Worm (Caenorhabditis elegans) whole organism, L2 larva: Measurements from ENCODE around the gene F39G3.2.
"Not testable (repeated sequence)": the region's sequence is repeated elsewhere in the genome, so short reads cannot be mapped to it uniquely, and the experiment has no call there.

Experiments
- C34F6.9 ChIP-seq: fragments of 150-350 bp; optimal IDR thresholded peaks from 2 replicates; lab custom pipeline; 2014; ENCODE audit warnings: missing biosample characterization, missing genetic modification characterization
- F13H6.1 ChIP-seq: sonication (generic microtip); optimal IDR thresholded peaks from 2 replicates; lab custom pipeline; 2016; ENCODE audit warnings: missing genetic modification characterization, missing compliant biosample characterization
- R02D3.7 ChIP-seq: fragments of 150-350 bp; optimal IDR thresholded peaks from 2 replicates; lab custom pipeline; 2014; ENCODE audit warnings: missing biosample characterization, missing genetic modification characterization
- Y55F3AM.14 ChIP-seq: fragments of 200-800 bp; sonication (Bioruptor generic); optimal IDR thresholded peaks from 2 replicates; lab custom pipeline; 2018; ENCODE audit warnings: mild to moderate bottlenecking, missing genetic modification characterization, missing compliant biosample characterization
- ZK546.5 ChIP-seq: sonication (generic microtip); optimal IDR thresholded peaks from 2 replicates; lab custom pipeline; 2017; ENCODE audit warnings: missing biosample characterization, missing genetic modification characterization
- alr-1 ChIP-seq: fragments of 150-350 bp; optimal IDR thresholded peaks from 2 replicates; lab custom pipeline; 2014; ENCODE audit warnings: missing biosample characterization, missing genetic modification characterization
- aly-2 ChIP-seq: fragments of 150-350 bp; optimal IDR thresholded peaks from 2 replicates; lab custom pipeline; 2014; ENCODE audit warnings: missing biosample characterization, missing genetic modification characterization
- ceh-16 ChIP-seq: fragments of 150-350 bp; optimal IDR thresholded peaks from 2 replicates; lab custom pipeline; 2014; ENCODE audit warnings: missing biosample characterization, missing genetic modification characterization
- crh-2 ChIP-seq: sonication (generic microtip); optimal IDR thresholded peaks from 2 replicates; lab custom pipeline; 2017; ENCODE audit warnings: missing biosample characterization, missing genetic modification characterization
- dmd-4 ChIP-seq: sonication (generic microtip); optimal IDR thresholded peaks from 2 replicates; lab custom pipeline; 2017; ENCODE audit warnings: missing biosample characterization, missing genetic modification characterization
- fos-1 ChIP-seq: fragments of 150-350 bp; optimal IDR thresholded peaks from 2 replicates; lab custom pipeline; 2014; ENCODE audit warnings: missing biosample characterization, missing genetic modification characterization
- gmeb-1 ChIP-seq: fragments of 150-350 bp; optimal IDR thresholded peaks from 2 replicates; lab custom pipeline; 2014; ENCODE audit warnings: missing biosample characterization, missing genetic modification characterization
- lin-13 ChIP-seq: fragments of 150-350 bp; optimal IDR thresholded peaks from 2 replicates; lab custom pipeline; 2014; ENCODE audit warnings: missing biosample characterization, missing genetic modification reagents, missing genetic modification characterization
- lin-39 ChIP-seq: fragments of 150-350 bp; optimal IDR thresholded peaks from 2 replicates; lab custom pipeline; 2014; ENCODE audit warnings: missing biosample characterization, missing genetic modification reagents, missing genetic modification characterization
- mab-5 ChIP-seq: fragments of 150-350 bp; optimal IDR thresholded peaks from 2 replicates; lab custom pipeline; 2014; ENCODE audit warnings: missing biosample characterization, missing genetic modification characterization
- mdl-1 ChIP-seq, 2 experiments: fragments of 150-350 bp in 1 of 2; sonication (generic microtip) in 1 of 2; optimal IDR thresholded peaks; 2 replicates each; lab custom pipeline; 2017; ENCODE audit warnings: missing biosample characterization in 2 of 2, missing genetic modification characterization in 2 of 2
- nhr-11 ChIP-seq: fragments of 150-350 bp; optimal IDR thresholded peaks from 2 replicates; lab custom pipeline; 2014; ENCODE audit warnings: missing biosample characterization, missing genetic modification characterization
- nhr-12 ChIP-seq: fragments of 150-350 bp; optimal IDR thresholded peaks from 2 replicates; lab custom pipeline; 2014; ENCODE audit warnings: missing biosample characterization, missing genetic modification characterization
- nhr-129 ChIP-seq: fragments of 150-350 bp; optimal IDR thresholded peaks from 2 replicates; lab custom pipeline; 2014; ENCODE audit warnings: missing biosample characterization, missing genetic modification characterization
- nhr-21 ChIP-seq: fragments of 150-350 bp; optimal IDR thresholded peaks from 2 replicates; lab custom pipeline; 2014; ENCODE audit warnings: missing biosample characterization, missing genetic modification characterization
- nhr-6 ChIP-seq: fragments of 150-350 bp; optimal IDR thresholded peaks from 2 replicates; lab custom pipeline; 2014; ENCODE audit warnings: missing biosample characterization, missing genetic modification characterization
- nhr-77 ChIP-seq: fragments of 150-350 bp; optimal IDR thresholded peaks from 2 replicates; lab custom pipeline; 2014; ENCODE audit warnings: missing biosample characterization, missing genetic modification characterization
- peb-1 ChIP-seq: fragments of 150-350 bp; optimal IDR thresholded peaks from 2 replicates; lab custom pipeline; 2014; ENCODE audit warnings: missing biosample characterization, missing genetic modification characterization
- sem-4 ChIP-seq: fragments of 150-350 bp; optimal IDR thresholded peaks from 2 replicates; lab custom pipeline; 2014; ENCODE audit warnings: missing biosample characterization, missing genetic modification reagents, missing genetic modification characterization
- sma-3 ChIP-seq: sonication (generic microtip); optimal IDR thresholded peaks from 2 replicates; lab custom pipeline; 2016; ENCODE audit warnings: missing genetic modification reagents, missing genetic modification characterization, missing compliant biosample characterization
- snpc-4 ChIP-seq: fragments of 150-350 bp; optimal IDR thresholded peaks from 2 replicates; lab custom pipeline; 2014; ENCODE audit warnings: missing biosample characterization, missing genetic modification characterization
- unc-39 ChIP-seq: fragments of 150-350 bp; optimal IDR thresholded peaks from 2 replicates; lab custom pipeline; 2014; ENCODE audit warnings: missing biosample characterization, missing genetic modification characterization
- unc-55 ChIP-seq: fragments of 150-350 bp; sonication (generic microtip); optimal IDR thresholded peaks from 3 replicates; lab custom pipeline; 2014; ENCODE audit warnings: missing biosample characterization, missing genetic modification reagents, missing genetic modification characterization
- unc-62 ChIP-seq: fragments of 150-350 bp; optimal IDR thresholded peaks from 2 replicates; lab custom pipeline; 2014; ENCODE audit warnings: missing biosample characterization, missing genetic modification reagents, missing genetic modification characterization
- ztf-1 ChIP-seq: fragments of 200-800 bp; sonication (Bioruptor generic); conservative IDR thresholded peaks from 2 replicates; pipeline ENCODE4 v1.3.6; 2022; ENCODE audit warnings: missing genetic modification characterization, missing compliant biosample characterization
- ztf-11 ChIP-seq: sonication (generic microtip); optimal IDR thresholded peaks from 2 replicates; lab custom pipeline; 2017; ENCODE audit warnings: missing biosample characterization, missing genetic modification characterization

The F39G3.2 gene

DNA sequence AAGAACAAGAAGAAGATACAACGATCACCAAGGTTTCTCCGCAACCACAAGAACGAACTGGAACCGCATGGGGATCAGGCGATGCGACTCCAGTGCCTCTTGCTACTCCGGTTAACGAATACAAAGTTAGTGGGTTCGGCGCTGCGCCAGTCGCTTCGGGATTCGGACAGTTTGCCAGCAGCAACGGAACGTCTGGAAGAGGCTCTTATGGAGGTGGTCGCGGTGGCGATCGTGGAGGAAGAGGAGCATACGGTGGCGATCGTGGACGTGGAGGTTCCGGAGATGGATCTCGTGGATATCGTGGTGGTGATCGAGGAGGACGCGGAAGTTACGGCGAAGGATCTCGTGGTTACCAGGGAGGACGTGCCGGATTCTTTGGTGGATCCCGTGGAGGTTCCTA, 20.4 kb downstream of the F39G3.2 start:
- no peak for TF ChIP-seq snpc-4 (tag; lab: Kevin White, UChicago)
- no peak for TF ChIP-seq sma-3 (GFP tag; lab: Kevin White, UChicago)
- TF ChIP-seq nhr-11: no peak
- no peak for TF ChIP-seq nhr-12 (tag; lab: Kevin White, UChicago)
- no peak for TF ChIP-seq ztf-11
- TF ChIP-seq ztf-1 (GFP tag; lab: Robert Waterston, UW): no peak
- TF ChIP-seq dmd-4: no peak

DNA sequence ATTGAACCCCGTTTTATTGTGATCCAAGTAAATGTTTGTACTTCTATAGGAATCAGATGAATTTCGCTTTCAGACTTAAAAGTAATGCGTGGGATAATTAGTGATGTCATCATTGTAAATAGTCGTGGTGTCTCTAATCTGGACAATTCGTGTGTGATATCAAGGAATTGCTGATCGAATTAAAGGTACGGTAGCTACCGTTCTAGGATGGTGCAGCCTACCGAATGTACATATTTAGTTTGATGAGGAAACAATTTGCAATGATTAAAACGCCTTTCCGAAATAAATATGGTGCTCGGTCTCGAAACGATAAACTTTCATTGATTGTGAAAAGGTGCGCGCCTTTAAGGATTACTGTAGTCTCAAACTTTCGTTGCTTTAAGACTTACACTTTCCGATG, 20.9 kb downstream of the F39G3.2 start:
- TF ChIP-seq R02D3.7 (no peak), snpc-4 (tag; lab: Kevin White, UChicago) (no peak), F13H6.1 (no peak), nhr-6 (tag; lab: Kevin White, UChicago) (no peak), alr-1 (no peak), unc-62 (GFP tag; lab: Kevin White, UChicago) (no peak)

DNA sequence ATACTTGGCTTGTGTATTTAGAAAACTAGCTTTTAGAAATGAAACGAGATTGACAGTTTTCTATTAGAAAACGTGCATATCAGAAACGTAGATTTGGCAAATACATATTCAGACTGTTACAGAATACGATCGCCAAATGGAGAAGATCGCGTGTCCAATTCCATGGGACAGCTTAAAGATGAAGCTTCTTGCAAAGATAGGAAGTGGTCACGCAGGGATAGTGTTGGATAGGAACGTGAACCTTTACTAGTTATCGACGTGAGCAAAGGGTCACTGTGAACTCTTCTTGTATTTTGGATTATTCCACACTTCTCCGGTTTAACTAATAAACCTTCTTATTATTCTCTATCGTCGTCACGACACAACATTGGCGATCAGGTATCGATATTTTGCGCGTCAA, 23.0 kb downstream of the F39G3.2 start, which contains the start of gene bgnt-1.4:
bgnt-1.4 (plus strand) TSS at position 301 of the 400 bp plus-strand sequence.
- not testable (repeated sequence) for TF ChIP-seq lin-13 (GFP tag; lab: Kevin White, UChicago); mdl-1 (tag; optimal IDR thresholded peaks at IDR 0.05; lab: Kevin White, UChicago); ztf-11

DNA sequence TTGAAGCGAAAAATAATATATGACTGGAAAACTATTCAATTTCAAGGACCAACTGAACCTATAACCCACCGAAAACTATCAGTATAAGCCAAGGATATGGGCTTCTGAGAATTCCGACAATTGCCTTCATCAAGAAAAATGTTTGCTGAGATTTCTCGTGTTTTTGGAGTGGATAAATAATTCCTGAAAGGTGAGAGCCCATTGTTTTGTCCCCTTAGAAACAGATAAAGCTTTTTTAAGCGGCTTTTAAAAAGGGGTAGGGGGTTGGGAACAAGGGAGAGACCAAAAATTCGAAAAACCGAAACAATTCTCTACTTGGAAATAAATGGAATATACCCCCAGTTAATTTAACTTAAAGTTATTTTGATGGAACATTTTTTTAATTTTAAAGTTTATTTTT, 28.9 kb downstream of the F39G3.2 start, which contains the start of gene C18G1.8:
C18G1.8 (minus strand) TSS at position 101 of the 400 bp plus-strand sequence.
- TF ChIP-seq crh-2: no peak
- TF ChIP-seq C34F6.9: no peak
- TF ChIP-seq unc-39 (tag; lab: Kevin White, UChicago): no peak
- no peak for TF ChIP-seq nhr-129
- no peak for TF ChIP-seq gmeb-1 (tag; lab: Kevin White, UChicago)
- no peak for TF ChIP-seq ceh-16 (tag; lab: Kevin White, UChicago)
- no peak for TF ChIP-seq nhr-11
- TF ChIP-seq nhr-21 (tag; lab: Kevin White, UChicago): no peak
- TF ChIP-seq mdl-1 (tag; optimal IDR thresholded peaks at IDR 0.05; lab: Kevin White, UChicago): no peak
- no peak for TF ChIP-seq ZK546.5 (tag; lab: Kevin White, UChicago)
- TF ChIP-seq, all 48 proteins: peak for 0

DNA sequence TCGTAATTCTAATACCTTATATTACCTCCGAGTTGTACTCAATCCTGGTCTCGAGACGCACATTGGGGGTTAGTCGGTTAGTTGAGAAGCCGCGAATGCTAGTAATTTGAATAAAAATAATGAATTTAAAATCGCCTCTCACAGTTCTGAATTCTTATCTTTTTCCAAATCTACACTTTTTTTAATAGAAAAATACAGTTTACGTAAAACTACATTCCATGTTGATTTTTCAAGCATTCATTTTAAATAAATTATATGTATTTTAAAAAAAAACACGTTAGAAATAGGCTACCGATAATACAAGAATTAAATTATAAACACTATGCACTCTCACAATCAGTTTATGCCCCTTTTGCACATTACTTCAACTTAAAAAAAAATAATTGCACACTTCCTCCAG, 32.0 kb downstream of the F39G3.2 start, which contains the start of gene C18G1.9:
C18G1.9 (minus strand) TSS at position 101 of the 400 bp plus-strand sequence.
- TF ChIP-seq aly-2 (tag; lab: Kevin White, UChicago) (no peak), gmeb-1 (tag; lab: Kevin White, UChicago) (no peak), fos-1 (tag; lab: Kevin White, UChicago) (no peak), peb-1 (no peak), lin-39 (tag; lab: Kevin White, UChicago) (no peak), sem-4 (tag; lab: Kevin White, UChicago) (no peak), nhr-77 (tag; lab: Kevin White, UChicago) (no peak), Y55F3AM.14 (GFP tag; lab: Kevin White, UChicago) (no peak)

DNA sequence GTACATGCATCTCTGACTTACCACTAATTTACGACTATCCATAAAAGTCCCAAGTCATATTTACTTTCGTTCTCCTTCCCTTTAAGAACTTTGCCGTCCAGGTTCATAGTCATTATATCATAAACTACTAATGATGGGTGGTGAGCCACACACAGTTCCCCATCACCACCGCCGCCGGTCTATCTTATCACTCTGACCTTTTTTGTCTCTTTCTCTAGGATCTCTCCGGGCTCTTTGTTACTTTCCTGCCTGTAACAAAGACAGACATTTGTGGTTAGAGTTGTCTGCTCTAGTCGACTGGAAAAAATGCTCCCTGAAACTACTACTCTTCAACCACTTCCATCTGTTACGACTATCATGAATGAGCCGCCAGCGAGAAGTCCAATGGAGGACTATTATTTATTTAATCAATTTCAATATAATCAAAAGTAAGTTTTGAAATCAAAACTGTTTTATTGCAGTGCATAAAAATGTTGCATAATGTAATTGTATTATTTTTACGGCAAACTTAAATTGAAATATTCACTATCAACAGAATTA, 32.8 kb downstream of the F39G3.2 start, which contains the start of gene elt-7:
elt-7 (plus strand) TSS at position 263 of the 540 bp plus-strand sequence.
- TF ChIP-seq nhr-12 (tag; lab: Kevin White, UChicago) (no peak), unc-39 (tag; lab: Kevin White, UChicago) (no peak), fos-1 (tag; lab: Kevin White, UChicago) (peak; percentile 50)

DNA sequence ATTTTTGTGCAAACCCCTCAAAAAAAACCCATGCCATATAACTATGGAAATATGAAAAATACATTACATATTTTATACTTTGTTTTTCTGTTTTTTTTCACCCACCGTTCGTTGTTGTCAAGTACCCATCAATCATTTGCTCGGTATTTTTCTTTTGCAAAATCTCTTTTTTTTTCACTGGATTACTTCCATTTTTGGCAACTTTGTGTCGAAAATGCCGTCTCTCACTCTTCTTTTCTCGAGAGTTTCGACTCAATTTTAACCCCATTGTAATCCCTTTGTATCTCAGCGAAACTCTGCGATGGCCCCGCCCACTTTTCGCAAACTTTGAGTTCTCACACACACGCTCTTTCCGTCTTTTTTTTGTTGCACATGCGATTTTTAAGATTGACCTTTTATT, 37.5 kb downstream of the F39G3.2 start:
- peak; percentile 78 for TF ChIP-seq mab-5
- no peak for TF ChIP-seq nhr-21 (tag; lab: Kevin White, UChicago)
- TF ChIP-seq Y55F3AM.14 (GFP tag; lab: Kevin White, UChicago): peak; percentile 97
- TF ChIP-seq unc-55 (GFP tag; lab: Kevin White, UChicago): peak; percentile 74
- no peak for TF ChIP-seq ZK546.5 (tag; lab: Kevin White, UChicago)
